Fruit fly (Drosophila melanogaster) whole organism, adult: ENCODE measurements around the gene CG14995.

ENCODE experiments used
- CG5204 ChIP-seq: fragments of 200-800 bp; sonication (Bioruptor generic); optimal IDR thresholded peaks from 2 replicates; lab custom pipeline; 2016; ENCODE audit warnings: missing biosample characterization, missing genetic modification characterization
- Clk ChIP-seq: fragments of 200-800 bp; sonication (Bioruptor generic); optimal IDR thresholded peaks from 2 replicates; lab custom pipeline; 2017; ENCODE audit warnings: missing biosample characterization, missing genetic modification characterization
- Crg-1 ChIP-seq: fragments of 200-800 bp; sonication (Bioruptor generic); optimal IDR thresholded peaks from 2 replicates; lab custom pipeline; 2016; ENCODE audit warnings: missing biosample characterization, missing genetic modification characterization
- Mnt ChIP-seq: fragments of 200-800 bp; sonication (Bioruptor generic); optimal IDR thresholded peaks from 2 replicates; lab custom pipeline; 2016; ENCODE audit warnings: missing biosample characterization, mild to moderate bottlenecking, missing genetic modification characterization
- bab1 ChIP-seq: fragments of 200-800 bp; sonication (Bioruptor generic); optimal IDR thresholded peaks from 3 replicates; lab custom pipeline; 2019; ENCODE audit warnings: missing biosample characterization, mild to moderate bottlenecking, missing genetic modification characterization, moderate library complexity
- pad ChIP-seq: fragments of 200-800 bp; sonication (Bioruptor generic); optimal IDR thresholded peaks from 3 replicates; lab custom pipeline; 2017; ENCODE audit warnings: missing biosample characterization, missing genetic modification characterization, mild to moderate bottlenecking, moderate library complexity, missing genetic modification reagents
- tj ChIP-seq: fragments of 200-800 bp; sonication (Bioruptor generic); optimal IDR thresholded peaks from 3 replicates; lab custom pipeline; 2017; ENCODE audit warnings: missing biosample characterization, mild to moderate bottlenecking, missing genetic modification characterization, moderate library complexity

dm6 chr3L:4088694-4089190, 14.3 kb downstream of the CG14995 start, which contains the start of gene Gad1:
- no peak for TF ChIP-seq tj (GFP tag; lab: Kevin White, UChicago)
- TF ChIP-seq bab1 (GFP tag; lab: Kevin White, UChicago), result no peak
- TF ChIP-seq pad (GFP tag; lab: Kevin White, UChicago), result no peak
- TF ChIP-seq Mnt, result no peak
- no peak for TF ChIP-seq CG5204
- TF ChIP-seq Crg-1 (GFP tag; lab: Kevin White, UChicago), result no peak
- no peak for TF ChIP-seq Clk (GFP tag; lab: Kevin White, UChicago)
